Fruit fly (Drosophila melanogaster) whole organism, pupa: ENCODE results near the gene CG42854.

ENCODE experiments used
- CG10348 ChIP-seq: fragments of 200-800 bp; sonication (Bioruptor generic); IDR thresholded peaks from 2 replicates; pipeline ENCODE4 v1.3.6; 2022; ENCODE audit warnings: missing biosample characterization, missing genetic modification characterization
- CG12605 ChIP-seq: fragments of 200-800 bp; sonication (Bioruptor generic); IDR thresholded peaks from 2 replicates; pipeline ENCODE4 v1.3.6; 2022; ENCODE audit warnings: missing biosample characterization, missing genetic modification characterization
- CG13204 ChIP-seq: fragments of 200-800 bp; sonication (Bioruptor generic); optimal IDR thresholded peaks from 2 replicates; lab custom pipeline; 2018; ENCODE audit warnings: missing biosample characterization, mild to moderate bottlenecking, missing genetic modification characterization, moderate library complexity
- CG14655 ChIP-seq: fragments of 200-800 bp; sonication (Bioruptor generic); optimal IDR thresholded peaks from 3 replicates; lab custom pipeline; 2017; ENCODE audit warnings: mild to moderate bottlenecking, missing biosample characterization, missing genetic modification reagents, missing genetic modification characterization
- CG15710 ChIP-seq: fragments of 200-800 bp; sonication (Bioruptor generic); optimal IDR thresholded peaks from 2 replicates; lab custom pipeline; 2018; ENCODE audit warnings: missing biosample characterization, mild to moderate bottlenecking, missing genetic modification characterization, moderate library complexity
- CG17806 ChIP-seq: fragments of 200-800 bp; sonication (Bioruptor generic); optimal IDR thresholded peaks from 2 replicates; lab custom pipeline; 2018; ENCODE audit warnings: missing biosample characterization, mild to moderate bottlenecking, missing genetic modification characterization, moderate library complexity
- CG32121 ChIP-seq: fragments of 200-800 bp; sonication (Bioruptor generic); IDR thresholded peaks from 2 replicates; pipeline ENCODE4 v1.3.6; 2022; ENCODE audit warnings: missing biosample characterization, missing genetic modification characterization
- CG34367 ChIP-seq: fragments of 200-800 bp; sonication (Bioruptor generic); optimal IDR thresholded peaks from 2 replicates; lab custom pipeline; 2018; ENCODE audit warnings: missing biosample characterization, mild to moderate bottlenecking, missing genetic modification characterization
- CG4496 ChIP-seq: fragments of 200-800 bp; sonication (Bioruptor generic); IDR thresholded peaks from 3 replicates; pipeline ENCODE4 v1.3.6; 2022; ENCODE audit warnings: missing biosample characterization, missing genetic modification characterization
- CG8159 ChIP-seq: fragments of 200-800 bp; sonication (Bioruptor generic); optimal IDR thresholded peaks from 3 replicates; lab custom pipeline; 2018; ENCODE audit warnings: missing biosample characterization, mild to moderate bottlenecking, missing genetic modification characterization, moderate library complexity
- CG8301 ChIP-seq: fragments of 200-800 bp; sonication (Bioruptor generic); optimal IDR thresholded peaks from 2 replicates; lab custom pipeline; 2018; ENCODE audit warnings: missing biosample characterization, mild to moderate bottlenecking, missing genetic modification characterization
- CG9948 ChIP-seq: fragments of 200-800 bp; sonication (Bioruptor generic); optimal IDR thresholded peaks from 2 replicates; lab custom pipeline; 2018; ENCODE audit warnings: missing biosample characterization, mild to moderate bottlenecking, missing genetic modification characterization, moderate library complexity
- D1 ChIP-seq: fragments of 200-800 bp; sonication (Bioruptor generic); optimal IDR thresholded peaks from 2 replicates; lab custom pipeline; 2018; ENCODE audit warnings: missing biosample characterization, mild to moderate bottlenecking, missing genetic modification characterization, moderate library complexity
- EcR ChIP-seq: fragments of 200-800 bp; sonication (Bioruptor generic); optimal IDR thresholded peaks from 3 replicates; lab custom pipeline; 2019; ENCODE audit warnings: missing biosample characterization, missing genetic modification characterization, mild to moderate bottlenecking, moderate library complexity, missing genetic modification reagents
- Ets98B ChIP-seq: fragments of 200-800 bp; sonication (Bioruptor generic); IDR thresholded peaks from 2 replicates; pipeline ENCODE4 v1.3.6; 2022; ENCODE audit warnings: missing biosample characterization, missing genetic modification characterization
- Pif1A ChIP-seq: fragments of 200-800 bp; sonication (Bioruptor generic); optimal IDR thresholded peaks from 3 replicates; lab custom pipeline; 2016; ENCODE audit warnings: missing biosample characterization, missing genetic modification characterization
- Pif1B ChIP-seq: fragments of 200-800 bp; sonication (Bioruptor generic); optimal IDR thresholded peaks from 3 replicates; lab custom pipeline; 2016; ENCODE audit warnings: missing biosample characterization, missing genetic modification characterization
- Snoo ChIP-seq: fragments of 200-800 bp; sonication (Bioruptor generic); optimal IDR thresholded peaks from 3 replicates; lab custom pipeline; 2017; ENCODE audit warnings: missing biosample characterization, mild to moderate bottlenecking, missing genetic modification characterization, inconsistent platforms
- fd96Ca ChIP-seq: fragments of 200-800 bp; sonication (Bioruptor generic); IDR thresholded peaks from 3 replicates; pipeline ENCODE4 v1.3.6; 2022; ENCODE audit warnings: missing biosample characterization, missing genetic modification characterization
- gl ChIP-seq: fragments of 200-800 bp; sonication (Bioruptor generic); optimal IDR thresholded peaks from 2 replicates; lab custom pipeline; 2018; ENCODE audit warnings: missing biosample characterization, mild to moderate bottlenecking, missing genetic modification characterization
- rn ChIP-seq: fragments of 200-800 bp; sonication (Bioruptor generic); IDR thresholded peaks from 2 replicates; pipeline ENCODE4 v1.3.6; 2022; ENCODE audit warnings: missing biosample characterization, missing genetic modification characterization

The CG42854 gene

DNA sequence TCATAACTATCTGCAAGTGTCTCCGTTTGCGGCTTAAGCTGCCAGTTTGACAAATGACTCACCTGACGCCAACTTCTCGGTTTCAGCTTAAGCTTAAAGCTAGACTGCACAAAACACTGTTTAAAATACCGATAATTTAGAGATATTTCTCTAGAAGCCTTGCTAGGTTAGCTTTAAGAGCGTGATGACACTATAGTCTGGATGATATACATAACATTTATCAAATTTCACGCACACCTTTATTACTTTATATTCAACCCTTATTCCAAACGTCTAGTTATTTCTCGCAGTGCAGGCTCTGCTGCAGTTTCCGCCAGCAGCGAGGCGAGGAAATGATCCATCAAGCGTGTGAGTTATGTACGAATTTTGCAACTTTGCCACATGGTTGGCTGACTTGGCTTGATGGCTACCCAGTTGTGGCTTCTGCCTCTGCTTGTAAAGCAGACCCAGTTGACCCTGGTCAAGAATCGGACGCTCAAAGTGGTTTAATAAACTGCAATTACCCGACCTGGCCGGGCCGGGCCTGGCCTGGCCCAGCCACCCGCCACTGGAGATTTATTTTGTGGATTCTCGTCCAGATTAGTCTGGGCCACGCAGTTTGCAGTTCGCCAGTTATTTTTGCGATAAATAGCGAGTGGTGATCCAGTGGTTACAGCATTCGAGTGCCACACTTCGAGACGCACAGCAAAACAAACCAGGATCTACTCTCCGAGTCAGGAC lies 28.4 kb downstream of the CG42854 start, which contains the start of gene CG12998:
CG12998 (plus strand) TSS at position 436 of the 720 bp plus-strand sequence.
- TF ChIP-seq rn (no peak), CG15710 (tag; lab: Kevin White, UChicago) (no peak), CG8301 (tag; lab: Kevin White, UChicago) (peak; percentile 27), CG8159 (tag; lab: Kevin White, UChicago) (peak; percentile 59), fd96Ca (GFP tag; lab: Robert Waterston, UW) (peak; percentile 64; the same call in 2 of the 3 replicates), Pif1B (peak; percentile 28), Pif1A (GFP tag; lab: Kevin White, UChicago) (no peak), EcR (GFP tag; lab: Kevin White, UChicago) (no peak), CG10348 (GFP tag; lab: Robert Waterston, UW) (no peak), D1 (tag; lab: Kevin White, UChicago) (no peak), CG13204 (GFP tag; lab: Kevin White, UChicago) (no peak), CG9948 (no peak), CG14655 (peak; percentile 33), CG12605 (GFP tag; lab: Robert Waterston, UW) (0 out of 2 replicates have a peak, but pooled peaks have one; percentile 11), gl (tag; lab: Kevin White, UChicago) (no peak), Ets98B (GFP tag; lab: Robert Waterston, UW) (peak; percentile 47), CG32121 (no peak), Snoo (no peak), CG34367 (tag; lab: Kevin White, UChicago) (no peak), CG4496 (GFP tag; lab: Robert Waterston, UW) (peak; percentile 65; the same call in 2 of the 3 replicates), CG17806 (tag; lab: Kevin White, UChicago) (no peak)

DNA sequence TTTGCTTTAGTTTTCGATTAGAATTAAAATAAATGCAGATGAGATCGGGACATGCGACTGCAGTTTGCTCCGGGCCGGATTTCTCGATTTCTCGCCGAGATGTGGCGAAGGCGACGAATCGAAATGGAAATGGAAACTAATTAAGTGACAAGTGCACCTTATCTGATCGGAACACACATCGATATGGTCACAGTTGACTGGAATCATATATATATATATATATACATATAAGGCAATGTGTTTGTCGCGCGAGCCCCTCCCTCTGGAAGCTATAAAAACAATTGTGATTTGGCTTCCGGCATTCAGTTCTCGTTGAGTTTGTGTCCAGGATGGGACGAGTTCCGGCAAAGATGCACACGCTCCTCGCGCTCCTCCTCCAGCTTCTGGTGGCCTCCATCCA lies 31.8 kb downstream of the CG42854 start, which contains the start of gene CG5162:
CG5162 (plus strand) TSS at position 301 of the 400 bp plus-strand sequence.
- TF ChIP-seq rn (no peak), Pif1B (no peak), CG9948 (no peak), CG4496 (GFP tag; lab: Robert Waterston, UW) (no peak), CG15710 (tag; lab: Kevin White, UChicago) (no peak)
- TF ChIP-seq, all 21 proteins: peak for 0

dm6 chrX:17212007-17212406 lies 34.8 kb downstream of the CG42854 start, which contains the start of gene CG18258:
Gene CG18258, plus strand, starts transcription at chrX:17212307.
- TF ChIP-seq CG9948 (no peak), CG12605 (GFP tag; lab: Robert Waterston, UW) (no peak), gl (tag; lab: Kevin White, UChicago) (no peak), Ets98B (GFP tag; lab: Robert Waterston, UW) (no peak), CG32121 (no peak), CG14655 (no peak), CG8159 (tag; lab: Kevin White, UChicago) (no peak), CG4496 (GFP tag; lab: Robert Waterston, UW) (no peak), EcR (GFP tag; lab: Kevin White, UChicago) (no peak), Pif1B (no peak), rn (no peak), CG8301 (tag; lab: Kevin White, UChicago) (no peak), fd96Ca (GFP tag; lab: Robert Waterston, UW) (no peak), CG13204 (GFP tag; lab: Kevin White, UChicago) (no peak), D1 (tag; lab: Kevin White, UChicago) (no peak)
- TF ChIP-seq, all 21 proteins: peak for 0

DNA sequence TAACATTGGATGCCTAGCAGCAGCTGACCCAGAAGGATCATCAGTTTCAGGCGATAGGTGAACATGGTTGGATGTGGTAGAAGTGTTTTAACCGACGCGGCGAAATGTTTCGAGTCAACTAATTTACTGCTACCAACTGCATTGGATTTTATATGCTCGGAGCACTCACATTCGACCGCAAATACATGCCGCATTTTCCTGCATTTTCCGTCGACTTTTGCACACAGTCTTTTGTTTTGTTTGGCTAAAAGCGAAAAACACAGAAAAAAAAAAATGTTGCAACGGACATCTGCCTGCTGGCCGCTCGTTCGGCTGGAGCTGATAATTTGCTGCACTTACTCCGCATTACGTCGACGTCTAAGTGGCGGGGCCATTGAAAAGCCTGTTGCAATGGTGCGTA lies 36.9 kb downstream of the CG42854 start, which contains the start of gene CG12995:
CG12995 (minus strand) TSS at position 101 of the 400 bp plus-strand sequence.
- TF ChIP-seq CG34367 (tag; lab: Kevin White, UChicago) = no peak
- no peak for TF ChIP-seq CG15710 (tag; lab: Kevin White, UChicago)
- no peak for TF ChIP-seq D1 (tag; lab: Kevin White, UChicago)
- TF ChIP-seq CG17806 (tag; lab: Kevin White, UChicago) = no peak
- TF ChIP-seq fd96Ca (GFP tag; lab: Robert Waterston, UW) = no peak
- no peak for TF ChIP-seq CG10348 (GFP tag; lab: Robert Waterston, UW)
- no peak for TF ChIP-seq CG32121
- TF ChIP-seq CG8301 (tag; lab: Kevin White, UChicago) = no peak

- TF ChIP-seq CG8159 (tag; lab: Kevin White, UChicago) = no peak
- no peak for TF ChIP-seq Snoo
- no peak for TF ChIP-seq rn
- TF ChIP-seq CG4496 (GFP tag; lab: Robert Waterston, UW) = no peak
- TF ChIP-seq CG34367 (tag; lab: Kevin White, UChicago) = no peak
- no peak for TF ChIP-seq CG8301 (tag; lab: Kevin White, UChicago)
- no peak for TF ChIP-seq CG15710 (tag; lab: Kevin White, UChicago)
- TF ChIP-seq EcR (GFP tag; lab: Kevin White, UChicago) = no peak
- TF ChIP-seq gl (tag; lab: Kevin White, UChicago) = no peak
- no peak for TF ChIP-seq CG12605 (GFP tag; lab: Robert Waterston, UW)
- TF ChIP-seq CG13204 (GFP tag; lab: Kevin White, UChicago) = no peak
- TF ChIP-seq CG17806 (tag; lab: Kevin White, UChicago) = no peak
- TF ChIP-seq CG10348 (GFP tag; lab: Robert Waterston, UW) = no peak
- no peak for TF ChIP-seq CG14655
- no peak for TF ChIP-seq Pif1A (GFP tag; lab: Kevin White, UChicago)
- no peak for TF ChIP-seq fd96Ca (GFP tag; lab: Robert Waterston, UW)
- no peak for TF ChIP-seq CG9948
- no peak for TF ChIP-seq Pif1B
These were observed 38.8 kb downstream of the CG42854 start, which contains the start of gene CG32563 for dm6 chrX:17207865-17208486. Gene CG32563, plus strand, starts transcription at chrX:17208436.
